Fruit fly (Drosophila melanogaster) whole organism: Measurements from ENCODE around the gene CG32811.

Experiments
- CG8478 ChIP-seq: fragments of >200 bp; optimal IDR thresholded peaks from 2 replicates; lab custom pipeline; 2018; ENCODE audit warnings: inconsistent platforms
- Dll ChIP-seq: fragments of >200 bp; optimal IDR thresholded peaks from 2 replicates; lab custom pipeline; 2017
- pan ChIP-seq: fragments of >200 bp; optimal IDR thresholded peaks from 2 replicates; lab custom pipeline; 2017
- psq ChIP-seq: fragments of >200 bp; optimal IDR thresholded peaks from 2 replicates; lab custom pipeline; 2017
- usp ChIP-seq: fragments of >200 bp; optimal IDR thresholded peaks from 2 replicates; lab custom pipeline; 2017; ENCODE audit warnings: missing biosample characterization, missing genetic modification characterization, mixed read lengths

DNA sequence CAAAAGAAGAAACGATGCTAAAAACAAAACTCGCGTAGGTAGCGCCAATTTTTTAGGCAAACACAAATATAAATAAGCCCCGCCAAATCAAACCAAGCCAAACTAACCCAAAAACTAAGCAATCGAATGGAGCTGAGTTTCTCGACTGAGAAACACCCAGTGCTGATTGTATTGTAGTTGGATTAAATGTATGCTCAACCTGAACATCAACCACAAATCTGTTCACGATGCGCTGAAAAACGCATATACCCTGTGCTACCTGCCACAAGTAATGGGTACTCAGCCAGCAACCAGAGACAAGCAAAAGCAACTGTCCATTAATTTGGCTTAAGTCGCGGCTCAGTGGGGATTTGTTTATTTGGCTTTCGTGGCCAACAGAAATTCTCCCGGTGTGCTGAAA is 37.9 kb downstream of the CG32811 start:
- TF ChIP-seq psq (lab: Kevin White, UChicago) (no peak), CG8478 (lab: Kevin White, UChicago) (no peak), pan (lab: Kevin White, UChicago) (no peak), usp (GFP tag; lab: Kevin White, UChicago) (no peak), Dll (lab: Kevin White, UChicago) (no peak)
